Fruit fly (Drosophila melanogaster): Measurements from ENCODE around the gene CG5167.

Gene CG5167

DNA sequence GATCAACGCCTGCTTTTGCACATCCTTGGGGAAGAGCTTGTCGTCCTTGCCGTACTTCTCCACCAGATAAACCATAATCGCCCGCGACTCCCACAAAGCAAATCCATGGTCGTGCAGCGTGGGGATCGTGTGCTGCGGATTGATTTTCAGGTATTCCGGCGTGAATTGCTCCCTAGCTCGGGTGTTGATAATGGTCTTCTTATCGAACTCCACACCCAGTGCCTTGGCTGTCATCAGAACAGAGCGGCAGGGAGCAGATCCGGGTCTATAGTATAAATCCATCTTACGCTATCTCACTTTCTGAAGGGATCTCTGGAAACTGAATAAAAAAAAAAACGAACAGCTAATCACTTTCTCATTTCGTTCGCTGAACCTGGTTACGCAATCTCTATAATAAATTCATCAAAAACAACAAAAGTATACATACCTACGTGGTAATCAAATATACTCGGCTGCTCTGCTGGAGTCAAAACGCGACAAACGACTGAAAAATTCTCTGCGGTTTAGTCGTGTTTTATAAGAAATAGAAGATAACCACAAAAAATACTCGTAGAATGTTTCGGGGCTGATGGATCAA lies 41.0 kb upstream of the CG5167 start, which contains the start of gene GstD10:
Gene GstD10 (minus strand): TSS at position 472 of the 577 bp plus-strand sequence.
- TF ChIP-seq chinmo (GFP tag; IDR thresholded peaks at IDR 0.05; ENCODE audit: partially characterized antibody), result 0 out of 4 replicates have a peak, but pooled peaks have one; percentile 20
- TF ChIP-seq Hsf (GFP tag; optimal IDR thresholded peaks at IDR 0.05), result no peak
- TF ChIP-seq CG18764 (GFP tag; optimal IDR thresholded peaks at IDR 0.05), result no peak
- no peak for TF ChIP-seq Kr (GFP tag; optimal IDR thresholded peaks at IDR 0.05)
- TF ChIP-seq zfh2 (GFP tag; optimal IDR thresholded peaks at IDR 0.05), result no peak
- peak in 1 of 2 experiments; percentile 79 for TF ChIP-seq Pdp1 (GFP tag; optimal IDR thresholded peaks at IDR 0.05)
- no peak for TF ChIP-seq grn (GFP tag; optimal IDR thresholded peaks at IDR 0.05)

DNA sequence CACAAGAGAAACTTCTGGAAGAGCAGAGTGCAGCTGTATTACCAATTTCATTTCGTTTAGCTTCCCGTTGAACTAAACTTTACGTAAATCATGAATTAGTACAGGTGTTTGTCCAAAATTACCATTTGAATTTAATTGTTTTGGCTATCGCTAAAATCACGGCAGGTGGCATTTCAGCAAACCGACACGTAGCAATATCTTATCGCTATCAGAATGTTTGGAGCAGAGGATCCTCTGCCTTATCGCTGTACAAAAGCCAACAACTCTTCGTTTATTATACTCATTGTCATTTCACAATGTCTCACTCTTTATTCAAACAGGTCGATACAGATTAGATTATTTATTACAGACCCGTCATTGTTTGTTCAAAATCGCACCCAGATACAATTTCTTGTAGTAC lies 40.4 kb upstream of the CG5167 start:
- TF ChIP-seq CG12769 (tag; optimal IDR thresholded peaks at IDR 0.05), result no peak
- no peak for TF ChIP-seq NK7.1 (GFP tag; optimal IDR thresholded peaks at IDR 0.05)
- no peak for TF ChIP-seq Hmr (GFP tag; optimal IDR thresholded peaks at IDR 0.05)
- peak; percentile 93 for TF ChIP-seq sug (tag; optimal IDR thresholded peaks at IDR 0.05)
- TF ChIP-seq sd (tag; optimal IDR thresholded peaks at IDR 0.05), result peak; percentile 44
- TF ChIP-seq CG7786 (GFP tag; optimal IDR thresholded peaks at IDR 0.05), result no peak
- TF ChIP-seq CG33557 (GFP tag; optimal IDR thresholded peaks at IDR 0.05), result no peak
- no peak for TF ChIP-seq slou (GFP tag; optimal IDR thresholded peaks at IDR 0.05)
- peak; percentile 67 for TF ChIP-seq grn (GFP tag; optimal IDR thresholded peaks at IDR 0.05)
- TF ChIP-seq CG2129 (GFP tag; IDR thresholded peaks at IDR 0.05; ENCODE audit: partially characterized antibody), result no peak
- no peak for TF ChIP-seq mld (GFP tag; IDR thresholded peaks at IDR 0.05; ENCODE audit: partially characterized antibody)
- TF ChIP-seq mirr (GFP tag; optimal IDR thresholded peaks at IDR 0.05), result peak; percentile 56
- no peak for TF ChIP-seq lmd (GFP tag; IDR thresholded peaks at IDR 0.05)
- peak; percentile 76 for TF ChIP-seq exex (tag; optimal IDR thresholded peaks at IDR 0.05)
- no peak for TF ChIP-seq tx (GFP tag; optimal IDR thresholded peaks at IDR 0.05)

DNA sequence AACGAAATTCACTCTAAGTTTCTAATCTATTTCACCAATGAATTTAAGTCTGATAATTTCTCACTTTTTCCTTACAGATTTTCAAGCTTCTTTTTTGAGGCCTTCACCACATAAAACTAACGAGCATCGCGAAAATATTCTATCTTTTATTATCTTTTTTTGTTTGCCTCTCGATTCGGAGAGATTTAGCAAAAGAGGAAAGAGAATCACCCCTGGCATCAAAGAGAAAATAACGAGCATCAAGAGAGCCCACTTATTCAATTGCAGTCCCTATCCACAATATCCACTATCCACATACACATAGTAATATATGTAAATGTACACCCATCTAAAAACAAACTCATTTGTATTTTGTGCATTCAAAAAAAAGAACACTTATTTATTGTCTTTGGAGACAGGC lies 38.9 kb upstream of the CG5167 start, which contains the start of gene GstD9:
Gene GstD9 (minus strand): TSS at position 101 of the 400 bp plus-strand sequence.
- TF ChIP-seq Trl (optimal IDR thresholded peaks at IDR 0.05) (peak; percentile 31 to 43), Trl (GFP tag; optimal IDR thresholded peaks at IDR 0.05) (no peak), Doc3 (GFP tag; IDR thresholded peaks at IDR 0.05; ENCODE audit: partially characterized antibody) (no peak), NC2α (GFP tag; optimal IDR thresholded peaks at IDR 0.05) (no peak), tna (GFP tag; IDR thresholded peaks at IDR 0.05; ENCODE audit: partially characterized antibody) (no peak), CG13287 (GFP tag; IDR thresholded peaks at IDR 0.05; ENCODE audit: partially characterized antibody) (no peak), CG3163 (GFP tag; optimal IDR thresholded peaks at IDR 0.05) (peak; percentile 76), CG8765 (GFP tag; IDR thresholded peaks at IDR 0.05) (no peak), sqz (GFP tag; optimal IDR thresholded peaks at IDR 0.05) (no peak)

DNA sequence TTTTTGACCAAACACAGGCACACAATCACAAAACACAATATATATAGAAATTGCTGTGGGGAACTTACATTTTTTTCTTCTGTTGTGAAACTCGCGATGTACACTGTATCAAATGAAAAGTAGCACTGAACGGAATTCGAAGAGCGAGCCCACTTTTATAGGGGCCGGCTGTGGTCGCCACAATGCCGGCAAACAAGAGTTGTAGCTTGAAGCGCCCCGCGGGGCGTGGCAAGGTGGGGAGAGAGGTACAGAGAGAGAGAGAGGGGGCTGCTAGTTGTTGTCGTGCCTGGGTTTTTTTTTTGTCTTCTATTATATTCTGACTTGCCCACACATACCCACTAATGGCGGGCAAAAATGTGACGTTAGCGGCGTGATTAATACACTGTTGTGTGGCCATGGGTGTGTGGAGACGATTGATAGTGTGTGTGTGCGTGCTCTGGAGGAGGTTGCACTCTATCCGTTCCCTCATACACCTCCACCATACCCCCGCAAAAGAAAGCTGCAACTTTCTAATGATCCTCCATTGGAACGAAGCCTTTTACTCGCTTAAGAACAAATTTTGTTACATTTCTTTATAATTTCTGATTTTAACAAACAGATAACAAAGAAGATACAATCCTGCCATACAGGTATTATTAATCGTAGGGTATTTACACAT lies 37.1 kb upstream of the CG5167 start, which contains the start of gene GstD1:
Gene GstD1 (minus strand): TSS at position 134 of the 658 bp plus-strand sequence.
- TF ChIP-seq shn (GFP tag; optimal IDR thresholded peaks at IDR 0.05) (peak; percentile 44), run (tag; optimal IDR thresholded peaks at IDR 0.05) (no peak), CG30431 (GFP tag; optimal IDR thresholded peaks at IDR 0.05) (no peak), CG18262 (tag; optimal IDR thresholded peaks at IDR 0.05) (peak; percentile 21), ind (GFP tag; optimal IDR thresholded peaks at IDR 0.05) (peak; percentile 63), pb (GFP tag; optimal IDR thresholded peaks at IDR 0.05) (peak; percentile 35), gfzf (GFP tag; optimal IDR thresholded peaks at IDR 0.05) (no peak), CG3838 (GFP tag; optimal IDR thresholded peaks at IDR 0.05) (no peak), ftz-f1 (GFP tag; optimal IDR thresholded peaks at IDR 0.05) (peak; percentile 88), CHES-1-like (GFP tag; optimal IDR thresholded peaks at IDR 0.05) (peak; percentile 49), CG10209 (GFP tag; optimal IDR thresholded peaks at IDR 0.05) (no peak), CG31388 (GFP tag; optimal IDR thresholded peaks at IDR 0.05) (no peak), hbn (GFP tag; IDR thresholded peaks at IDR 0.05; ENCODE audit: partially characterized antibody) (no peak), CG11696 (GFP tag; IDR thresholded peaks at IDR 0.05) (peak; percentile 79), pan (optimal IDR thresholded peaks at IDR 0.05) (no peak), pan (GFP tag; optimal IDR thresholded peaks at IDR 0.05 in 1 of 2, IDR thresholded peaks at IDR 0.05 in 1 of 2) (peak in 1 of 2 experiments; percentile 36)

All from whole organism, embryonic.